Fruit fly (Drosophila melanogaster) whole organism, embryonic: ENCODE results near the gene Veneno.

Experiments
- Aef1 ChIP-seq: fragments of 200-800 bp; sonication (Bioruptor generic); IDR thresholded peaks from 3 replicates; pipeline ENCODE4 v1.3.6; 2022; ENCODE audit warnings: missing biosample characterization, missing genetic modification characterization
- CG10267 ChIP-seq: fragments of 200-800 bp; sonication (Bioruptor generic); optimal IDR thresholded peaks from 2 replicates; lab custom pipeline; 2018; ENCODE audit warnings: missing biosample characterization, mild to moderate bottlenecking, missing genetic modification characterization, moderate library complexity
- CG10654 ChIP-seq: fragments of 200-800 bp; sonication (Bioruptor generic); optimal IDR thresholded peaks from 2 replicates; lab custom pipeline; 2016; ENCODE audit warnings: missing biosample characterization, missing genetic modification characterization
- CG11456 ChIP-seq: fragments of 200-800 bp; sonication (Bioruptor generic); IDR thresholded peaks from 3 replicates; pipeline ENCODE4 v1.3.6; 2022; ENCODE audit warnings: missing biosample characterization, missing genetic modification characterization
- CG12071 ChIP-seq: fragments of 200-800 bp; sonication (Bioruptor generic); optimal IDR thresholded peaks from 3 replicates; lab custom pipeline; 2018; ENCODE audit warnings: missing biosample characterization, mild to moderate bottlenecking, missing genetic modification characterization
- CG12659 ChIP-seq: fragments of 200-800 bp; sonication (Bioruptor generic); optimal IDR thresholded peaks from 3 replicates; lab custom pipeline; 2017; ENCODE audit warnings: mild to moderate bottlenecking, missing biosample characterization, missing genetic modification reagents, missing genetic modification characterization
- CG15514 ChIP-seq: fragments of 200-800 bp; sonication (Bioruptor generic); optimal IDR thresholded peaks from 3 replicates; lab custom pipeline; 2017; ENCODE audit warnings: missing biosample characterization, missing genetic modification characterization, mild to moderate bottlenecking, moderate library complexity, missing genetic modification reagents
- CG1603 ChIP-seq: fragments of 200-800 bp; sonication (Bioruptor generic); optimal IDR thresholded peaks from 2 replicates; lab custom pipeline; 2019; ENCODE audit warnings: missing biosample characterization, mild to moderate bottlenecking, missing genetic modification characterization, moderate library complexity
- CG1647 ChIP-seq: fragments of 200-800 bp; sonication (Bioruptor generic); optimal IDR thresholded peaks from 3 replicates; lab custom pipeline; 2016; ENCODE audit warnings: missing biosample characterization, missing genetic modification characterization
- CG3281 ChIP-seq: fragments of 200-800 bp; sonication (Bioruptor generic); optimal IDR thresholded peaks from 3 replicates; lab custom pipeline; 2017; ENCODE audit warnings: missing biosample characterization, mild to moderate bottlenecking, missing genetic modification characterization
- CG4424 ChIP-seq: fragments of 200-800 bp; sonication (Bioruptor generic); optimal IDR thresholded peaks from 3 replicates; lab custom pipeline; 2016; ENCODE audit warnings: missing biosample characterization, missing genetic modification characterization
- CG6654 ChIP-seq: fragments of 200-800 bp; sonication (Bioruptor generic); optimal IDR thresholded peaks from 2 replicates; lab custom pipeline; 2017; ENCODE audit warnings: missing biosample characterization, mild to moderate bottlenecking, missing genetic modification characterization
- CG6854 ChIP-seq: fragments of 200-800 bp; sonication (Bioruptor generic); optimal IDR thresholded peaks from 3 replicates; lab custom pipeline; 2017; ENCODE audit warnings: missing biosample characterization, mild to moderate bottlenecking, missing genetic modification characterization
- CG7786 ChIP-seq: fragments of 200-800 bp; sonication (Bioruptor generic); optimal IDR thresholded peaks from 2 replicates; lab custom pipeline; 2016; ENCODE audit warnings: missing biosample characterization, missing genetic modification characterization
- CG7963 ChIP-seq: fragments of 200-800 bp; sonication (Bioruptor generic); IDR thresholded peaks from 3 replicates; pipeline ENCODE4 v1.3.6; 2022; ENCODE audit warnings: missing biosample characterization, missing genetic modification characterization; ENCODE audit not compliant: partially characterized antibody
- CG8388 ChIP-seq: fragments of 200-800 bp; sonication (Bioruptor generic); optimal IDR thresholded peaks from 2 replicates; lab custom pipeline; 2019; ENCODE audit warnings: missing biosample characterization, mild to moderate bottlenecking, missing genetic modification characterization, moderate library complexity
- Chrac-16 ChIP-seq: fragments of 200-800 bp; sonication (Bioruptor generic); optimal IDR thresholded peaks from 3 replicates; lab custom pipeline; 2016; ENCODE audit warnings: missing biosample characterization, missing genetic modification characterization
- CkIIα-i1 ChIP-seq: fragments of 200-800 bp; sonication (Bioruptor generic); IDR thresholded peaks from 2 replicates; pipeline ENCODE4 v1.3.6; 2022; ENCODE audit warnings: missing biosample characterization, missing genetic modification characterization
- CrebB ChIP-seq: fragments of 200-800 bp; sonication (Bioruptor generic); optimal IDR thresholded peaks from 3 replicates; lab custom pipeline; 2018; ENCODE audit warnings: missing biosample characterization, mild to moderate bottlenecking, missing genetic modification characterization
- Deaf1 ChIP-seq: fragments of 200-800 bp; optimal IDR thresholded peaks from 3 replicates; lab custom pipeline; 2019; ENCODE audit warnings: missing biosample characterization, mild to moderate bottlenecking, missing genetic modification characterization, moderate library complexity
- Dfd ChIP-seq, 2 experiments: fragments of >200 bp; optimal IDR thresholded peaks; 2 replicates each; lab custom pipeline; 2017; ENCODE audit warnings: missing biosample characterization in 2 of 2, missing genetic modification characterization in 2 of 2
- E2f1 ChIP-seq: fragments of 200-800 bp; sonication (Bioruptor generic); IDR thresholded peaks from 2 replicates; pipeline ENCODE4 v1.3.6; 2022; ENCODE audit warnings: missing biosample characterization, missing genetic modification characterization
- H2.0 ChIP-seq: fragments of 200-800 bp; sonication (Bioruptor generic); IDR thresholded peaks from 2 replicates; pipeline ENCODE4 v1.3.6; 2022; ENCODE audit warnings: missing biosample characterization, missing genetic modification characterization
- HLH54F ChIP-seq: fragments of 200-800 bp; sonication (Bioruptor generic); optimal IDR thresholded peaks from 3 replicates; lab custom pipeline; 2016; ENCODE audit warnings: missing biosample characterization, missing genetic modification characterization
- Hr3 ChIP-seq: fragments of 200-800 bp; sonication (Bioruptor generic); optimal IDR thresholded peaks from 3 replicates; lab custom pipeline; 2016; ENCODE audit warnings: missing biosample characterization, missing genetic modification characterization
- Lim3 ChIP-seq: fragments of 200-800 bp; sonication (Bioruptor generic); IDR thresholded peaks from 2 replicates; pipeline ENCODE4 v1.3.6; 2022; ENCODE audit warnings: missing biosample characterization, missing genetic modification characterization
- Mes4 ChIP-seq: fragments of 200-800 bp; sonication (Bioruptor generic); optimal IDR thresholded peaks from 2 replicates; lab custom pipeline; 2016; ENCODE audit warnings: missing biosample characterization, missing genetic modification characterization
- Oaz ChIP-seq: fragments of 200-800 bp; sonication (Bioruptor generic); IDR thresholded peaks from 2 replicates; pipeline ENCODE4 v1.3.6; 2022; ENCODE audit warnings: missing biosample characterization, missing genetic modification characterization
- Poxn ChIP-seq: fragments of 200-800 bp; sonication (Bioruptor generic); IDR thresholded peaks from 2 replicates; pipeline ENCODE4 v1.3.6; 2022; ENCODE audit warnings: missing biosample characterization, missing genetic modification characterization
- Rfx ChIP-seq: fragments of 200-800 bp; sonication (Bioruptor generic); IDR thresholded peaks from 2 replicates; pipeline ENCODE4 v1.3.6; 2022; ENCODE audit warnings: missing biosample characterization, missing genetic modification characterization
- Sin3A ChIP-seq: fragments of >200 bp; optimal IDR thresholded peaks from 2 replicates; lab custom pipeline; 2018
- Xbp1 ChIP-seq: fragments of 200-800 bp; sonication (Bioruptor generic); optimal IDR thresholded peaks from 3 replicates; lab custom pipeline; 2016; ENCODE audit warnings: missing biosample characterization, mild to moderate bottlenecking, missing genetic modification characterization
- YL-1 ChIP-seq: fragments of 200-800 bp; sonication (Bioruptor generic); optimal IDR thresholded peaks from 3 replicates; lab custom pipeline; 2017; ENCODE audit warnings: missing biosample characterization, mild to moderate bottlenecking, missing genetic modification characterization
- al ChIP-seq: fragments of 200-800 bp; sonication (Bioruptor generic); IDR thresholded peaks from 2 replicates; pipeline ENCODE4 v1.3.6; 2022; ENCODE audit warnings: missing biosample characterization, missing genetic modification characterization
- ase ChIP-seq: fragments of 200-800 bp; sonication (Bioruptor generic); IDR thresholded peaks from 3 replicates; pipeline ENCODE4 v1.3.6; 2022; ENCODE audit warnings: missing biosample characterization, missing genetic modification characterization
- bbx ChIP-seq: fragments of 200-800 bp; sonication (Bioruptor generic); IDR thresholded peaks from 2 replicates; pipeline ENCODE4 v1.3.6; 2022; ENCODE audit warnings: missing biosample characterization, missing genetic modification characterization; ENCODE audit not compliant: partially characterized antibody
- crp ChIP-seq, 2 experiments: fragments of 200-800 bp; sonication (Bioruptor generic); optimal IDR thresholded peaks; 2 replicates in 1 of 2; 3 replicates in 1 of 2; lab custom pipeline; 2017; ENCODE audit warnings: missing biosample characterization in 2 of 2, missing genetic modification characterization in 2 of 2, mild to moderate bottlenecking in 1 of 2, moderate library complexity in 1 of 2
- emc ChIP-seq: fragments of 200-800 bp; sonication (Bioruptor generic); optimal IDR thresholded peaks from 2 replicates; lab custom pipeline; 2016; ENCODE audit warnings: missing biosample characterization, missing genetic modification characterization
- eve ChIP-seq, 2 experiments: fragments of >200 bp; optimal IDR thresholded peaks; 2 replicates each; lab custom pipeline; 2017; ENCODE audit warnings: missing biosample characterization in 2 of 2, missing genetic modification characterization in 2 of 2
- ewg ChIP-seq: fragments of 200-800 bp; sonication (Bioruptor generic); optimal IDR thresholded peaks from 3 replicates; lab custom pipeline; 2017; ENCODE audit warnings: mild to moderate bottlenecking, missing biosample characterization, missing genetic modification reagents, missing genetic modification characterization
- gem ChIP-seq: fragments of 200-800 bp; sonication (Bioruptor generic); optimal IDR thresholded peaks from 2 replicates; lab custom pipeline; 2019; ENCODE audit warnings: missing biosample characterization, mild to moderate bottlenecking, missing genetic modification characterization, moderate library complexity
- grau ChIP-seq: fragments of 200-800 bp; optimal IDR thresholded peaks from 3 replicates; lab custom pipeline; 2019; ENCODE audit warnings: missing biosample characterization, mild to moderate bottlenecking, missing genetic modification characterization, moderate library complexity
- hth ChIP-seq: fragments of >200 bp; optimal IDR thresholded peaks from 2 replicates; lab custom pipeline; 2017; ENCODE audit warnings: inconsistent platforms
- odd ChIP-seq: fragments of 200-800 bp; sonication (Bioruptor generic); optimal IDR thresholded peaks from 2 replicates; lab custom pipeline; 2017; ENCODE audit warnings: missing biosample characterization, mild to moderate bottlenecking, missing genetic modification characterization
- pb ChIP-seq: fragments of 200-800 bp; sonication (Bioruptor generic); optimal IDR thresholded peaks from 3 replicates; lab custom pipeline; 2016; ENCODE audit warnings: missing biosample characterization, missing genetic modification characterization
- rib ChIP-seq: fragments of 200-800 bp; sonication (Bioruptor generic); IDR thresholded peaks from 2 replicates; pipeline ENCODE4 v1.3.6; 2022; ENCODE audit warnings: missing biosample characterization, missing genetic modification characterization
- ro ChIP-seq: fragments of 200-800 bp; sonication (Bioruptor generic); IDR thresholded peaks from 2 replicates; pipeline ENCODE4 v1.3.6; 2022; ENCODE audit warnings: missing biosample characterization, missing genetic modification characterization
- ttk ChIP-seq: fragments of 200-800 bp; sonication (Bioruptor generic); IDR thresholded peaks from 2 replicates; pipeline ENCODE4 v2.1.2; 2022; ENCODE audit warnings: missing biosample characterization, missing genetic modification characterization
- tup ChIP-seq: fragments of 200-800 bp; sonication (Bioruptor generic); optimal IDR thresholded peaks from 2 replicates; lab custom pipeline; 2016; ENCODE audit warnings: missing biosample characterization, mild to moderate bottlenecking, missing genetic modification characterization, moderate library complexity
- wek ChIP-seq: fragments of 200-800 bp; sonication (Bioruptor generic); optimal IDR thresholded peaks from 3 replicates; lab custom pipeline; 2018; ENCODE audit warnings: missing biosample characterization, mild to moderate bottlenecking, missing genetic modification characterization, moderate library complexity
- zfh1 ChIP-seq: fragments of 200-800 bp; sonication (Bioruptor generic); IDR thresholded peaks from 3 replicates; pipeline ENCODE4 v1.3.6; 2022; ENCODE audit warnings: missing biosample characterization, missing genetic modification characterization

The Veneno gene

DNA sequence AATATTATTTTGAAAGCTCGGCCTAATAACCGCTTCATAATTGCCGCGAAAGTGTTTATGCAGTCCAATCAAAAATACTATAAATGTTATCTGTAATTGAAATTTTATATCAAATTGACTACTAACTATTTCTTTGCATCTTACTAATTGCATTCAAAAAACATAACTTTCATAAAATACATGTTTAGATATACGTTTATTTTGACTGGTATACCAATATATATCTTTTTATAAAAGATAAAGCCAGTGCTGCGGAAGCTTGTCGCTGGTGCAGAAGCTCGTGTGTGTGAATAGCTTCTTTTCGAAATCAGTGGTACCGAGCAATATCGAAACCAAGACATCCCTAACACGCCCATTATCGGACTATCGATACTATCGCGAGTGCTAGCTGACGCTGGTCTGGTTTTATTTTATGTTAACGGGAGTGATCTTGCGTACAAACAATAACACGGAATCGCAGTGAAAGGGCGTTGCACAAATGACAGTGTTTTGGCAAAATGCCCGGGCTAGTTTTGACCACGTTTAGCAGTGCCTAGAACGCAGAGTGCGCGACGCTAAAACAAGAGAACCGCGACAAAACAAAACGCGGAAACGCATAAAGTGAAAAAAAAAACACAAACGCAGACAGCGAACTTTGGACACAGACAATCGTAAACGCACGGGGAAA, 12.8 kb downstream of the Veneno start, which contains the start of gene Atg13 (continued):
- TF ChIP-seq al (GFP tag; lab: Robert Waterston, UW) (no peak), gem (tag; lab: Kevin White, UChicago) (no peak), Sin3A (lab: Kevin White, UChicago) (peak; percentile 92), CG11456 (GFP tag; lab: Robert Waterston, UW) (0 out of 3 replicates have a peak, but pooled peaks have one; percentile 45), ase (GFP tag; lab: Robert Waterston, UW) (no peak), CG1647 (GFP tag; lab: Kevin White, UChicago) (no peak), ttk (GFP tag; lab: Robert Waterston, UW) (no peak), CG3281 (GFP tag; lab: Kevin White, UChicago) (no peak), zfh1 (GFP tag; lab: Robert Waterston, UW) (no peak), hth (lab: Kevin White, UChicago) (no peak), CG12659 (GFP tag; lab: Kevin White, UChicago) (peak; percentile 58), grau (tag; lab: Kevin White, UChicago) (peak; percentile 46), H2.0 (no peak), CrebB (tag; lab: Kevin White, UChicago) (no peak), ro (no peak), CG8388 (GFP tag; lab: Kevin White, UChicago) (no peak), Chrac-16 (no peak), Dfd (GFP tag; optimal IDR thresholded peaks at IDR 0.05; lab: Kevin White, UChicago) (peak in 1 of 2 experiments; percentile 51), Aef1 (GFP tag; lab: Robert Waterston, UW) (peak; percentile 34; the same call in 1 of the 3 replicates), CG4424 (GFP tag; lab: Kevin White, UChicago) (peak; percentile 23), CG15514 (GFP tag; lab: Kevin White, UChicago) (peak; percentile 44), wek (GFP tag; lab: Kevin White, UChicago) (peak; percentile 57), ewg (GFP tag; lab: Kevin White, UChicago) (no peak), E2f1 (GFP tag; lab: Robert Waterston, UW) (no peak), Oaz (GFP tag; lab: Robert Waterston, UW) (no peak), CkIIα-i1 (GFP tag; lab: Robert Waterston, UW) (no peak), crp (GFP tag; optimal IDR thresholded peaks at IDR 0.05; lab: Kevin White, UChicago) (peak in 1 of 2 experiments; percentile 26), CG1603 (peak; percentile 16), emc (GFP tag; lab: Kevin White, UChicago) (no peak), CG10654 (GFP tag; lab: Kevin White, UChicago) (no peak), CG6854 (GFP tag; lab: Kevin White, UChicago) (no peak), bbx (peak; percentile 89), eve (GFP tag; optimal IDR thresholded peaks at IDR 0.05; lab: Kevin White, UChicago) (no peak), CG10267 (tag; lab: Kevin White, UChicago) (peak; percentile 36), odd (GFP tag; lab: Kevin White, UChicago) (no peak), Xbp1 (GFP tag; lab: Kevin White, UChicago) (peak; percentile 72), tup (GFP tag; lab: Kevin White, UChicago) (no peak), Deaf1 (tag; lab: Kevin White, UChicago) (no peak), HLH54F (GFP tag; lab: Kevin White, UChicago) (peak; percentile 15), Poxn (GFP tag; lab: Robert Waterston, UW) (no peak), CG12071 (no peak), CG7786 (GFP tag; lab: Kevin White, UChicago) (no peak), YL-1 (GFP tag; lab: Kevin White, UChicago) (peak; percentile 33), Rfx (GFP tag; lab: Robert Waterston, UW) (peak; percentile 37), Mes4 (GFP tag; lab: Kevin White, UChicago) (no peak), rib (GFP tag; lab: Robert Waterston, UW) (no peak), Hr3 (GFP tag; lab: Kevin White, UChicago) (peak; percentile 35), CG7963 (GFP tag; lab: Robert Waterston, UW) (peak; percentile 72), pb (GFP tag; lab: Kevin White, UChicago) (no peak), Lim3 (GFP tag; lab: Robert Waterston, UW) (no peak), CG6654 (GFP tag; lab: Kevin White, UChicago) (no peak)
